Worm (Caenorhabditis elegans): ENCODE data around the gene pdzd-8.

The pdzd-8 gene

ce11 chrIV:9002636-9003035, 27.3 kb downstream of the pdzd-8 start, which contains the start of gene C53D6.8:
C53D6.8 (minus strand) TSS chrIV:9002736.
- TF ChIP-seq peb-1 (tag; optimal IDR thresholded peaks at IDR 0.05) (no peak), sma-3 (GFP tag; optimal IDR thresholded peaks at IDR 0.05) (no peak), elt-1 (tag; optimal IDR thresholded peaks at IDR 0.05) (no peak), nhr-6 (tag; optimal IDR thresholded peaks at IDR 0.05) (no peak), mab-5 (tag; optimal IDR thresholded peaks at IDR 0.05) (no peak), zag-1 (tag; optimal IDR thresholded peaks at IDR 0.05) (no peak), mbf-1 (tag; optimal IDR thresholded peaks at IDR 0.05) (no peak), lin-11 (tag; optimal IDR thresholded peaks at IDR 0.05) (no peak), snpc-4 (tag; optimal IDR thresholded peaks at IDR 0.05) (no peak)

DNA sequence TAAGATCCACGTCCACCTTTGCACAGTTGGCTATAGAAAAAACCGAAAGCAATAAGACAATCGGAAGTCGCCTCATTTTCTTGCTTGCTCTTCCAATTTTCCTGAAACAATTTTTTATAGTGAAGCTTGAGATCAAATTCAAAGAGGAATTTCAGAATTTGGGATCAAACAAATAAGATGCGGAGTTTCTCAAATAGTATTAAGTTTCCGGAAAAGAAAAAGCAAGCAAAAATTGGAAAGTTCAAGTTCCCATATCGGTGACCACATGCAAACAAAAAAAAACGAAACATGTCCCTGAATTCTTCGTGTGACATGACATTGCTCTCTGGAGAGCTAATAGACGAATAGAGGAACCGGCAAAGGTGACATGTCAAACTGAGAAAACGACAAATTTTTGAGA, 30.0 kb downstream of the pdzd-8 start, which contains the start of gene unc-129:
Gene unc-129, minus strand, starts transcription at position 101 of the 400 bp plus-strand sequence.
- TF ChIP-seq nhr-77 (tag; optimal IDR thresholded peaks at IDR 0.05) (no peak), nhr-21 (tag; optimal IDR thresholded peaks at IDR 0.05) (no peak), nhr-6 (tag; optimal IDR thresholded peaks at IDR 0.05) (no peak), elt-1 (tag; optimal IDR thresholded peaks at IDR 0.05) (no peak), lsy-2 (tag; optimal IDR thresholded peaks at IDR 0.05) (no peak), R02D3.7 (tag; optimal IDR thresholded peaks at IDR 0.05) (no peak), ceh-16 (tag; optimal IDR thresholded peaks at IDR 0.05) (no peak), nhr-12 (tag; optimal IDR thresholded peaks at IDR 0.05) (no peak), dmd-4 (tag; optimal IDR thresholded peaks at IDR 0.05) (no peak), ztf-1 (GFP tag; conservative IDR thresholded peaks at IDR 0.05) (no peak), gmeb-1 (tag; optimal IDR thresholded peaks at IDR 0.05) (no peak), unc-39 (tag; optimal IDR thresholded peaks at IDR 0.05) (no peak)

DNA sequence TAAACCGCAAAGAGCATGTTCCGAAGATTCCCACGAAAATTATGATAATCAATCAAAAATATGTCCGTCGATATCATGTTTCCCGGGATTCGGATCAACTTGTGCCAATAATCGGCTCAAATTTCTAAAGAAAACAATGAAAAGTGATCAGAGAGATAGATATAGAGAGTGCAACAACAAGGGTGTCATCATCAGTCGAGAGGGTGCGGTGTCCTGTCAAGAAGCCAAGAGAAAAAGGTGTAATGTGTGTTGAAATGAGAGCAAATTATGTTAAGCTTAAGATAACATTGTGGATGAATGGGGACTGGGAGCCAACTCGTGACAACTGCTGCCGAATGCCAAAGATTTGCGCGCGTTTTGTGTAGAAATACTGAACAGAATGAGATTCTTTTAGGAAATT, 32.6 kb downstream of the pdzd-8 start:
- TF ChIP-seq aly-2 (tag; optimal IDR thresholded peaks at IDR 0.05) (no peak), sma-9 (GFP tag; optimal IDR thresholded peaks at IDR 0.05) (peak; percentile 14), sma-9 (tag; optimal IDR thresholded peaks at IDR 0.05) (no peak), Y55F3AM.14 (GFP tag; optimal IDR thresholded peaks at IDR 0.05) (no peak), F13H6.1 (tag; optimal IDR thresholded peaks at IDR 0.05) (peak; percentile 8), ZK546.5 (tag; optimal IDR thresholded peaks at IDR 0.05) (no peak)

DNA sequence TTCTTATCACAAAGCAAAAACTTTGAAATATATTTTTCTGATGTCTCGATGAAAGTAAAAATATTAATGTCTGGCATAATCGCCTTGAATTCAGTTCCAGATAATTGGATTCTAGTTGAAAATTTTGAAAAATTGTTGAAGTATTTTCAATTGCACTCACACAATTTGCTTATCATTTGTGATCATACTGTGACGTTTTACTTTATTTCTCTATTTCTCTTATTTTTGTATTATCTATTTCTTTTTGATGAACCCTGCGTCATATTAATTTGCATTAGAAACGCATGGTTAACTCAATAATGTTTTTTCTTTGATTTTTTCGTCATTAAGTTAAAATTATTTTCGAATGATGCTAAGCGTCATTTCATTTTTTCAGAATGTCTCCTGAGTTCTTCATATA, 34.9 kb downstream of the pdzd-8 start, which contains the start of gene C53D6.11:
Gene C53D6.11, plus strand, starts transcription at position 328 of the 400 bp plus-strand sequence.
- TF ChIP-seq F13H6.1 (tag; optimal IDR thresholded peaks at IDR 0.05), result no peak
- no peak for TF ChIP-seq sem-4 (tag; optimal IDR thresholded peaks at IDR 0.05)
- no peak for TF ChIP-seq alr-1 (tag; optimal IDR thresholded peaks at IDR 0.05)
- no peak for TF ChIP-seq dmd-4 (tag; optimal IDR thresholded peaks at IDR 0.05)
- TF ChIP-seq fos-1 (tag; optimal IDR thresholded peaks at IDR 0.05), result peak; percentile 71
- no peak for TF ChIP-seq skn-1 (tag; optimal IDR thresholded peaks at IDR 0.05)
- no peak for TF ChIP-seq ceh-16 (tag; optimal IDR thresholded peaks at IDR 0.05)
- no peak for TF ChIP-seq sma-9 (GFP tag; optimal IDR thresholded peaks at IDR 0.05)
- no peak for TF ChIP-seq sma-9 (tag; optimal IDR thresholded peaks at IDR 0.05)
- no peak for TF ChIP-seq mbf-1 (tag; optimal IDR thresholded peaks at IDR 0.05)
- TF ChIP-seq lin-13 (GFP tag; optimal IDR thresholded peaks at IDR 0.05), result no peak
- peak; percentile 59 for TF ChIP-seq crh-2 (tag; optimal IDR thresholded peaks at IDR 0.05)
- TF ChIP-seq unc-55 (GFP tag; optimal IDR thresholded peaks at IDR 0.05), result no peak
- TF ChIP-seq nhr-237 (tag; optimal IDR thresholded peaks at IDR 0.05), result no peak
- no peak for TF ChIP-seq ceh-82 (tag; optimal IDR thresholded peaks at IDR 0.05)

ce11 chrIV:9016477-9016876, 41.2 kb downstream of the pdzd-8 start, which contains the start of gene acc-2:
acc-2 (plus strand) TSS chrIV:9016777.
- TF ChIP-seq nhr-77 (tag; optimal IDR thresholded peaks at IDR 0.05), result no peak
- no peak for TF ChIP-seq nhr-25 (tag; optimal IDR thresholded peaks at IDR 0.05)
- TF ChIP-seq ztf-1 (GFP tag; conservative IDR thresholded peaks at IDR 0.05), result no peak
- no peak for TF ChIP-seq mdl-1 (tag; optimal IDR thresholded peaks at IDR 0.05)
- no peak for TF ChIP-seq unc-39 (tag; optimal IDR thresholded peaks at IDR 0.05)
- no peak for TF ChIP-seq egl-27 (tag; optimal IDR thresholded peaks at IDR 0.05)
- TF ChIP-seq peb-1 (tag; optimal IDR thresholded peaks at IDR 0.05), result no peak
- no peak for TF ChIP-seq nhr-21 (tag; optimal IDR thresholded peaks at IDR 0.05)
- TF ChIP-seq unc-62 (GFP tag; optimal IDR thresholded peaks at IDR 0.05), result no peak
- TF ChIP-seq unc-55 (GFP tag; optimal IDR thresholded peaks at IDR 0.05), result no peak
- no peak for TF ChIP-seq ama-1 (optimal IDR thresholded peaks at IDR 0.05)
- TF ChIP-seq nhr-12 (tag; optimal IDR thresholded peaks at IDR 0.05), result no peak
- TF ChIP-seq crh-2 (tag; optimal IDR thresholded peaks at IDR 0.05), result no peak
- no peak for TF ChIP-seq dmd-4 (tag; optimal IDR thresholded peaks at IDR 0.05)
- no peak for TF ChIP-seq snpc-4 (tag; optimal IDR thresholded peaks at IDR 0.05)
- TF ChIP-seq nhr-237 (tag; optimal IDR thresholded peaks at IDR 0.05), result no peak

All from whole organism, L2 larva.